Fruit fly (Drosophila melanogaster): ENCODE measurements around the gene CG17991.

CG17991 gene

dm6 chr3R:27208724-27209343 lies 32.2 kb upstream of the CG17991 start (continued):
- TF ChIP-seq mam (GFP tag; optimal IDR thresholded peaks at IDR 0.05) (no peak), wek (GFP tag; optimal IDR thresholded peaks at IDR 0.05) (peak; percentile 72), zfh1 (GFP tag; IDR thresholded peaks at IDR 0.05) (peak; percentile 64; the same call in 1 of the 3 replicates), CG11696 (GFP tag; IDR thresholded peaks at IDR 0.05) (no peak; the same call in 1 of the 2 replicates), Usf (GFP tag; optimal IDR thresholded peaks at IDR 0.05) (peak; percentile 5), pnt (GFP tag; optimal IDR thresholded peaks at IDR 0.05) (peak; percentile 53), Atf3 (GFP tag; optimal IDR thresholded peaks at IDR 0.05) (peak; percentile 15), C15 (GFP tag; IDR thresholded peaks at IDR 0.05) (no peak), CG11504 (tag; optimal IDR thresholded peaks at IDR 0.05) (peak; percentile 24), CG10209 (GFP tag; optimal IDR thresholded peaks at IDR 0.05) (peak; percentile 57), lbe (GFP tag; optimal IDR thresholded peaks at IDR 0.05) (no peak), CoRest (tag; optimal IDR thresholded peaks at IDR 0.05) (peak; percentile 19), CG16813 (GFP tag; IDR thresholded peaks at IDR 0.05; ENCODE audit: partially characterized antibody) (no peak), CG34376 (GFP tag; optimal IDR thresholded peaks at IDR 0.05) (no peak), CG43689 (GFP tag; IDR thresholded peaks at IDR 0.05) (peak; percentile 52; the same call in 1 of the 2 replicates), Antp (GFP tag; optimal IDR thresholded peaks at IDR 0.05) (peak; percentile 1), phol (tag; optimal IDR thresholded peaks at IDR 0.05) (no peak), Doc2 (GFP tag; IDR thresholded peaks at IDR 0.05) (no peak), z (GFP tag; IDR thresholded peaks at IDR 0.05) (no peak), Oli (tag; optimal IDR thresholded peaks at IDR 0.05) (no peak), ranshi (GFP tag; IDR thresholded peaks at IDR 0.05) (0 out of 2 replicates have a peak, but pooled peaks have one; percentile 43), her (GFP tag; optimal IDR thresholded peaks at IDR 0.05) (peak; percentile 49), dmrt99B (tag; optimal IDR thresholded peaks at IDR 0.05) (peak; percentile 44), Ptx1 (GFP tag; IDR thresholded peaks at IDR 0.05) (0 out of 2 replicates have a peak, but pooled peaks have one; percentile 15), vvl (GFP tag; IDR thresholded peaks at IDR 0.05) (no peak), Neu2 (GFP tag; optimal IDR thresholded peaks at IDR 0.05; ENCODE audit: borderline replicate concordance) (no peak), dysf (GFP tag; IDR thresholded peaks at IDR 0.05) (peak; percentile 6; the same call in 1 of the 3 replicates), Meics (GFP tag; optimal IDR thresholded peaks at IDR 0.05) (peak; percentile 35), Sox102F (GFP tag; optimal IDR thresholded peaks at IDR 0.05) (peak; percentile 12), hbn (GFP tag; IDR thresholded peaks at IDR 0.05; ENCODE audit: partially characterized antibody) (no peak), sd (tag; optimal IDR thresholded peaks at IDR 0.05) (no peak), CG15696 (tag; optimal IDR thresholded peaks at IDR 0.05) (peak; percentile 73), nerfin-2 (GFP tag; IDR thresholded peaks at IDR 0.05; ENCODE audit: partially characterized antibody) (no peak), Fer3 (tag; optimal IDR thresholded peaks at IDR 0.05) (peak; percentile 3), az2 (GFP tag; optimal IDR thresholded peaks at IDR 0.05) (no peak), vnd (GFP tag; IDR thresholded peaks at IDR 0.05; ENCODE audit: partially characterized antibody) (no peak), pros (GFP tag; optimal IDR thresholded peaks at IDR 0.05) (no peak), CG12236 (GFP tag; optimal IDR thresholded peaks at IDR 0.05) (peak; percentile 45), CG4707 (GFP tag; optimal IDR thresholded peaks at IDR 0.05) (peak; percentile 8), HmgZ (tag; optimal IDR thresholded peaks at IDR 0.05) (peak; percentile 9), so (GFP tag; IDR thresholded peaks at IDR 0.05) (peak; percentile 47; the same call in 1 of the 3 replicates), CG1832 (GFP tag; optimal IDR thresholded peaks at IDR 0.05) (no peak), Hr39 (optimal IDR thresholded peaks at IDR 0.05) (no peak), CG42726 (GFP tag; IDR thresholded peaks at IDR 0.05; ENCODE audit: partially characterized antibody) (no peak), CG15011 (GFP tag; optimal IDR thresholded peaks at IDR 0.05) (peak; percentile 36), Awh (GFP tag; IDR thresholded peaks at IDR 0.05) (peak; percentile 84), CG8765 (GFP tag; IDR thresholded peaks at IDR 0.05) (no peak), esg (GFP tag; conservative IDR thresholded peaks at IDR 0.05) (no peak), CG11093 (GFP tag; IDR thresholded peaks at IDR 0.05) (no peak), H15 (GFP tag; IDR thresholded peaks at IDR 0.05) (no peak)
